Worm (Caenorhabditis elegans): ENCODE data around the gene psme-3.

The psme-3 gene

ce11 chrIII:11588911-11589310 lies 21.0 kb downstream of the psme-3 start, which contains the start of gene Y66D12A.3:
Gene Y66D12A.3, plus strand, starts transcription at chrIII:11589211.
- TF ChIP-seq aly-2 (tag; optimal IDR thresholded peaks at IDR 0.05) (no peak), lin-15B (tag; optimal IDR thresholded peaks at IDR 0.05) (no peak), zip-4 (GFP tag; optimal IDR thresholded peaks at IDR 0.05) (no peak), egl-13 (tag; optimal IDR thresholded peaks at IDR 0.05) (no peak), hlh-4 (tag; optimal IDR thresholded peaks at IDR 0.05) (no peak), vab-15 (tag; optimal IDR thresholded peaks at IDR 0.05) (no peak), sup-37 (GFP tag; optimal IDR thresholded peaks at IDR 0.05) (no peak), ceh-82 (tag; optimal IDR thresholded peaks at IDR 0.05) (no peak), ces-1 (GFP tag; optimal IDR thresholded peaks at IDR 0.05) (no peak), pqm-1 (tag; optimal IDR thresholded peaks at IDR 0.05) (no peak), alr-1 (tag; optimal IDR thresholded peaks at IDR 0.05; ENCODE audit: borderline replicate concordance) (no peak), xbp-1 (tag; optimal IDR thresholded peaks at IDR 0.05) (no peak), mef-2 (tag; optimal IDR thresholded peaks at IDR 0.05) (no peak)

- TF ChIP-seq ceh-88 (GFP tag; IDR thresholded peaks at IDR 0.05), result no peak
- TF ChIP-seq swsn-7 (tag; optimal IDR thresholded peaks at IDR 0.05), result no peak
- TF ChIP-seq unc-62 (GFP tag; optimal IDR thresholded peaks at IDR 0.05), result no peak
- no peak for TF ChIP-seq pax-3 (tag; optimal IDR thresholded peaks at IDR 0.05)
- no peak for TF ChIP-seq elt-3 (tag; optimal IDR thresholded peaks at IDR 0.05)
- no peak for TF ChIP-seq nhr-71 (tag; optimal IDR thresholded peaks at IDR 0.05)
- TF ChIP-seq unc-98 (GFP tag; IDR thresholded peaks at IDR 0.05), result no peak
- TF ChIP-seq efl-3 (GFP tag; optimal IDR thresholded peaks at IDR 0.05), result no peak
- TF ChIP-seq pag-3 (tag; optimal IDR thresholded peaks at IDR 0.05; ENCODE audit: borderline replicate concordance, insufficient read depth), result no peak
- no peak for TF ChIP-seq lin-14 (GFP tag; optimal IDR thresholded peaks at IDR 0.05)
- TF ChIP-seq zip-4 (GFP tag; optimal IDR thresholded peaks at IDR 0.05), result no peak
- TF ChIP-seq aha-1 (tag; optimal IDR thresholded peaks at IDR 0.05), result no peak
Measured at ce11 chrIII:11589311-11589710, 21.4 kb downstream of the psme-3 start.

ce11 chrIII:11590255-11590654 lies 22.3 kb downstream of the psme-3 start:
- TF ChIP-seq hpl-2 (GFP tag; optimal IDR thresholded peaks at IDR 0.05) (no peak), ceh-88 (GFP tag; IDR thresholded peaks at IDR 0.05) (no peak), rnt-1 (tag; optimal IDR thresholded peaks at IDR 0.05) (no peak), lin-14 (GFP tag; optimal IDR thresholded peaks at IDR 0.05) (no peak), aha-1 (tag; optimal IDR thresholded peaks at IDR 0.05) (no peak), fkh-8 (tag; optimal IDR thresholded peaks at IDR 0.05) (no peak), dpl-1 (GFP tag; optimal IDR thresholded peaks at IDR 0.05) (no peak), tbx-2 (tag; optimal IDR thresholded peaks at IDR 0.05) (no peak), mdl-1 (tag; optimal IDR thresholded peaks at IDR 0.05) (no peak), fkh-4 (tag; optimal IDR thresholded peaks at IDR 0.05; ENCODE audit: borderline replicate concordance) (no peak), nhr-47 (tag; optimal IDR thresholded peaks at IDR 0.05) (no peak), nhr-85 (tag) (no peak), F16B12.6 (tag; optimal IDR thresholded peaks at IDR 0.05) (no peak)

ce11 chrIII:11592096-11592495 lies 24.2 kb downstream of the psme-3 start:
- TF ChIP-seq nhr-12 (tag; optimal IDR thresholded peaks at IDR 0.05) (no peak), dsc-1 (tag; optimal IDR thresholded peaks at IDR 0.05) (no peak), pag-3 (tag; optimal IDR thresholded peaks at IDR 0.05; ENCODE audit: borderline replicate concordance, insufficient read depth) (no peak), isw-1 (GFP tag; IDR thresholded peaks at IDR 0.05) (no peak), irx-1 (tag; optimal IDR thresholded peaks at IDR 0.05) (no peak), ceh-8 (GFP tag; optimal IDR thresholded peaks at IDR 0.05) (no peak), swsn-7 (tag; optimal IDR thresholded peaks at IDR 0.05) (no peak), tlp-1 (tag; optimal IDR thresholded peaks at IDR 0.05) (no peak), nhr-237 (tag; optimal IDR thresholded peaks at IDR 0.05) (no peak), vab-15 (tag; optimal IDR thresholded peaks at IDR 0.05) (no peak), unc-62 (GFP tag; optimal IDR thresholded peaks at IDR 0.05) (no peak), fkh-8 (tag; optimal IDR thresholded peaks at IDR 0.05) (no peak), elt-3 (tag; optimal IDR thresholded peaks at IDR 0.05) (no peak), egl-13 (tag; optimal IDR thresholded peaks at IDR 0.05) (no peak)
